Fruit fly (Drosophila melanogaster) whole organism, adult: ENCODE data around the gene Ptp69D.

Experiments used
- CG11617 ChIP-seq: fragments of 200-800 bp; sonication (Bioruptor generic); optimal IDR thresholded peaks from 2 replicates; lab custom pipeline; 2017; ENCODE audit warnings: mild to moderate bottlenecking, missing biosample characterization, missing genetic modification reagents, missing genetic modification characterization
- CG12768 ChIP-seq: fragments of 200-800 bp; sonication (Bioruptor generic); optimal IDR thresholded peaks from 2 replicates; lab custom pipeline; 2017; ENCODE audit warnings: missing biosample characterization, missing genetic modification characterization, mild to moderate bottlenecking, moderate library complexity, missing genetic modification reagents
- CG14711 ChIP-seq: fragments of 200-800 bp; sonication (Bioruptor generic); optimal IDR thresholded peaks from 2 replicates; lab custom pipeline; 2018; ENCODE audit warnings: missing biosample characterization, mild to moderate bottlenecking, missing genetic modification characterization, moderate library complexity
- CG1620 ChIP-seq: fragments of 200-800 bp; sonication (Bioruptor generic); optimal IDR thresholded peaks from 2 replicates; lab custom pipeline; 2016; ENCODE audit warnings: missing biosample characterization, missing genetic modification characterization
- CG33017 ChIP-seq: fragments of 200-800 bp; sonication (Bioruptor generic); optimal IDR thresholded peaks from 2 replicates; lab custom pipeline; 2018; ENCODE audit warnings: missing biosample characterization, mild to moderate bottlenecking, missing genetic modification characterization, moderate library complexity
- CG5204 ChIP-seq: fragments of 200-800 bp; sonication (Bioruptor generic); optimal IDR thresholded peaks from 2 replicates; lab custom pipeline; 2016; ENCODE audit warnings: missing biosample characterization, missing genetic modification characterization
- CG7045 ChIP-seq: fragments of 200-800 bp; sonication (Bioruptor generic); optimal IDR thresholded peaks from 2 replicates; lab custom pipeline; 2017; ENCODE audit warnings: missing biosample characterization, mild to moderate bottlenecking, missing genetic modification characterization
- CG7101 ChIP-seq: fragments of 200-800 bp; sonication (Bioruptor generic); optimal IDR thresholded peaks from 2 replicates; lab custom pipeline; 2018; ENCODE audit warnings: missing biosample characterization, mild to moderate bottlenecking, missing genetic modification characterization, moderate library complexity
- Clk ChIP-seq: fragments of 200-800 bp; sonication (Bioruptor generic); optimal IDR thresholded peaks from 2 replicates; lab custom pipeline; 2017; ENCODE audit warnings: missing biosample characterization, missing genetic modification characterization
- Crg-1 ChIP-seq: fragments of 200-800 bp; sonication (Bioruptor generic); optimal IDR thresholded peaks from 2 replicates; lab custom pipeline; 2016; ENCODE audit warnings: missing biosample characterization, missing genetic modification characterization
- Hr96 ChIP-seq: fragments of 200-800 bp; sonication (Bioruptor generic); optimal IDR thresholded peaks from 2 replicates; lab custom pipeline; 2016; ENCODE audit warnings: missing biosample characterization, missing genetic modification characterization
- Mnt ChIP-seq: fragments of 200-800 bp; sonication (Bioruptor generic); optimal IDR thresholded peaks from 2 replicates; lab custom pipeline; 2016; ENCODE audit warnings: missing biosample characterization, mild to moderate bottlenecking, missing genetic modification characterization
- bab1 ChIP-seq: fragments of 200-800 bp; sonication (Bioruptor generic); optimal IDR thresholded peaks from 3 replicates; lab custom pipeline; 2019; ENCODE audit warnings: missing biosample characterization, mild to moderate bottlenecking, missing genetic modification characterization, moderate library complexity
- cic ChIP-seq: fragments of 200-800 bp; sonication (Bioruptor generic); optimal IDR thresholded peaks from 2 replicates; lab custom pipeline; 2017; ENCODE audit warnings: missing biosample characterization, mild to moderate bottlenecking, missing genetic modification characterization, moderate library complexity
- cnc ChIP-seq, 2 experiments: fragments of >200 bp; optimal IDR thresholded peaks; 2 replicates each; lab custom pipeline; 2017
- kay ChIP-seq: fragments of 200-800 bp; sonication (Bioruptor generic); peaks from one replicate; lab custom pipeline; 2016; ENCODE audit warnings: missing biosample characterization, missing genetic modification characterization, borderline replicate concordance
- ovo ChIP-seq: fragments of 200-800 bp; sonication (Bioruptor generic); optimal IDR thresholded peaks from 2 replicates; lab custom pipeline; 2016; ENCODE audit warnings: missing biosample characterization, missing genetic modification characterization
- pad ChIP-seq: fragments of 200-800 bp; sonication (Bioruptor generic); optimal IDR thresholded peaks from 3 replicates; lab custom pipeline; 2017; ENCODE audit warnings: missing biosample characterization, missing genetic modification characterization, mild to moderate bottlenecking, moderate library complexity, missing genetic modification reagents
- tj ChIP-seq: fragments of 200-800 bp; sonication (Bioruptor generic); optimal IDR thresholded peaks from 3 replicates; lab custom pipeline; 2017; ENCODE audit warnings: missing biosample characterization, mild to moderate bottlenecking, missing genetic modification characterization, moderate library complexity
- toe ChIP-seq: fragments of 200-800 bp; sonication (Bioruptor generic); optimal IDR thresholded peaks from 2 replicates; lab custom pipeline; 2016; ENCODE audit warnings: missing biosample characterization, missing genetic modification characterization

The Ptp69D gene

DNA sequence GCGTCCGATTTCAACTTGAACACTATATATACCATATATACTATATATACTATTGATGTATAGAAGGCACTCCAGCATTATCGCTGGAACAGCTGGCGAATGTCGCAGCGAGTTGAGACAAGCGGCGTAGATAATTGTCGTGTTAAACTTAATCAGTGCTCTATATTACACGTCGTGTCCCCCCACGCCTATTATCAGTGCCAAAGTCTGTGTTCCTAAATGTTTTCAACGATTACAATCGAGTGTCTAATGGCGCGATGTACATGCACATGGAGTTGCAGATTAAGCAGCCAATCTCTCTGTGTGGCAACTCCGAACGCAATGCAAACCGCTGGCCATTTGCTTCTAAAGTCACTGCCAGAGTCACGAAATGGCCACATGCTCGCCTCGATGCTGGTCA is 30.4 kb upstream of the Ptp69D start:
- TF ChIP-seq CG5204 (GFP tag; lab: Kevin White, UChicago) = no peak
- TF ChIP-seq ovo (GFP tag; lab: Kevin White, UChicago) = no peak
- no peak for TF ChIP-seq Hr96
- no peak for TF ChIP-seq CG14711 (tag; lab: Kevin White, UChicago)
- no peak for TF ChIP-seq CG11617 (GFP tag; lab: Kevin White, UChicago)

DNA sequence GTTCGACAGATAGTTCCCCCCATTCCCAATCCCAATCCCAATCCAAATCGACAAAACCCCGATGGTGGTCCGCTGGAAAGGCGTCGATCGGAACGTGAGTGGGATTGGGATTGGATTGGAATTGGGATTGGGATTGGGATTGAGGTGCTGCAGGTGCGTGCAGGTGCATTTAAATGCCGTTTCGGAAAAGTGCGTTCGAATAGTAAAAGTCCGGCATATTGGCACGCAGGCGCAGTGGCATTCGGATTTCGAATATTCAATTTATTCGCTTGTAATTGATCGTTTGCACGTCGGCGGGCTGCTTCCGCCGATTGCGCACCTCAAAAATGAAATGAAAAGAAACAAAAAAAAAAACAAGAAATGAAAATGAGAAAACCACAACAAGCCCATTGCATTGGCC is 29.4 kb upstream of the Ptp69D start:
- TF ChIP-seq CG14711 (tag; lab: Kevin White, UChicago) = no peak
- no peak for TF ChIP-seq CG7101 (tag; lab: Kevin White, UChicago)

DNA sequence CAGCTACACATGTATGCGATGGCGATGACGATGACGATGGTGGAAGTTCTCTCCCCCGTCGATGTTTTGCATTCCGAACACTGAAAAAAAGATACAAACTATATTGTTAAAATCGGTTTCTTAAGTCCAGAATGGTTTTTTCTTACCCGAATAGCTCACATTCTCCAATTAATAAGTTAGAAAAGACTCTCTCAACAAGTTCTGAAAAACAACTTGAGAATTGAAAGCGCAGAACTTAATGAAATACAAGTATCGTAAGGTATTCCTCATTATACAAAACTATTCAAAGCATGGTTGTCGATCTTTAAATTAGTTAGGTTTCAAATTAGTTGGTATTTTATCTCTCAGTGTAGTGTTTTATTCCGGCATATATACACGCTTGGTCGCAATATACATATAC is 28.3 kb upstream of the Ptp69D start:
- no peak for TF ChIP-seq CG5204 (GFP tag; lab: Kevin White, UChicago)
- no peak for TF ChIP-seq Clk

DNA sequence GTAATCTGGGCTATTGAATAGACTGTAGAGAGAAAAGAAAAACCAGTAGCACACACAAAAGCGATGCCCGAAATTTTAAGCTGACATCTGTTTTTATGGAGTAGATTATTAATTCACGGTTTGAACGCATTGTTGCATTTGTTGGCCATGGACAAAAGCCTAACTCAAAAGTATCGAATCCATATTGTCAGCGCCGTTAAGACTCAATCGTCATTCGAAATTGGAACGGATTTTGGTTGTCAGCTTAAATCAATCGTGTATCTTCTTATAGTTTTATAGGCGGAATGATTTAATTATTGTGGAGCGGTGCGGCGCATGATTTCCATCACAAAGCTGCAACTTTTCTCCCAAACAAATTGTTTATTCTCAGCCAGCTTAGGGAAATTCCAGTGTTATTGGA is 23.3 kb upstream of the Ptp69D start:
- TF ChIP-seq Clk (no peak), bab1 (GFP tag; lab: Kevin White, UChicago) (no peak), Mnt (GFP tag; lab: Kevin White, UChicago) (no peak), CG7045 (no peak), CG7101 (tag; lab: Kevin White, UChicago) (no peak), pad (GFP tag; lab: Kevin White, UChicago) (no peak), toe (GFP tag; lab: Kevin White, UChicago) (no peak), kay (no peak), CG14711 (tag; lab: Kevin White, UChicago) (no peak), tj (GFP tag; lab: Kevin White, UChicago) (no peak), CG5204 (GFP tag; lab: Kevin White, UChicago) (no peak), CG33017 (no peak), Crg-1 (GFP tag; lab: Kevin White, UChicago) (no peak), CG11617 (GFP tag; lab: Kevin White, UChicago) (no peak), Hr96 (no peak), CG1620 (GFP tag; lab: Kevin White, UChicago) (no peak), cic (GFP tag; lab: Kevin White, UChicago) (no peak), cnc (optimal IDR thresholded peaks at IDR 0.05; lab: Kevin White, UChicago) (no peak), ovo (GFP tag; lab: Kevin White, UChicago) (no peak), CG12768 (GFP tag; lab: Kevin White, UChicago) (no peak)

DNA sequence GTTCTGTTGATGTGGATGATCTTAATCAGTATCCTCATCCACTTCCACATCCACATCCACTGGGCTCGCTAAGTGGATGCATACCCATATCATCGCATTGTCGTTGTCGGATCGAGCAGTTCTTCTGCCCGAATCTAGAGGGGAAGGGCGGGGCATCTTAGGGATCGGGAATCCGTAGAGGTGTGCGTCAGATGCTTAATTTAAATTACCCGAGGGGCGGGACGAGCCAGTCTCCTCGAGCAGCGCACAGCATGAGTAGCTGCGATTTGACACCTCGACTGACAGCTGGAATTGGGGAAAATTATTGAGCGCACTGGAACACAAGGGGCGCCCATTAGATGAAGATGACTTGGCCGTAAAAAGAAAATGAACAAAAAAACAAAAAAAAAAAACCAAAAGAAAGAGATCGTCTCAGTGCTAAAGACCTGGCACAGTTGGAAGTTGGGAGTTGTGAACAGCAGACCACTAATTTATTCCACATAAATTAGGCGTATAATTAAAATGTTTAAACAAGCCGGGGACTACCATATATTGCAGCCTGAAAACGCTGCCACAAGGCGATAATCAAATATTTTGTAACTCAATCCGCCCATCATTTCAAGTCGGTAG is 20.1 kb upstream of the Ptp69D start:
- TF ChIP-seq ovo (GFP tag; lab: Kevin White, UChicago) (no peak), CG7045 (no peak), toe (GFP tag; lab: Kevin White, UChicago) (no peak), CG33017 (no peak)

DNA sequence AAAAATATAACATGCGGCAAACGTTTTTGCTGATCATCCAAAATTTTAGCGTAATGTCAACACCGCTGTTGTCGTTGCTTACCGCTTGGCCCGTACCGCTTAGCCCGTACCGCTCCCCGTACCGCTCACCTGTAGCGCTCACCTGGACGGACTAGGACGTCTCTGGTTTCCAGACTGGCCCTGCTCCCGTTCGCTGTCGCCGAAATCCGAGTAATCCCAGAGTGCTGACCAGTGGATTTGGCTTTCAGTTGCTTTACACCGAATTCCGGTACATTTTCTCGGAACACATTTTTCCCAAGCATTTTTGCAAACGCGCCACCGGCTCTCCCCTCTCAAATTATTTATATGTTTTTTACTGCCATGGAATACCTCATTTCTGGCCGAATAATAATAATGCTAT is 18.1 kb upstream of the Ptp69D start:
- TF ChIP-seq cnc (optimal IDR thresholded peaks at IDR 0.05; lab: Kevin White, UChicago) (no peak), CG7101 (tag; lab: Kevin White, UChicago) (no peak), tj (GFP tag; lab: Kevin White, UChicago) (peak; percentile 97), CG12768 (GFP tag; lab: Kevin White, UChicago) (no peak), CG1620 (GFP tag; lab: Kevin White, UChicago) (no peak), CG14711 (tag; lab: Kevin White, UChicago) (no peak)

DNA sequence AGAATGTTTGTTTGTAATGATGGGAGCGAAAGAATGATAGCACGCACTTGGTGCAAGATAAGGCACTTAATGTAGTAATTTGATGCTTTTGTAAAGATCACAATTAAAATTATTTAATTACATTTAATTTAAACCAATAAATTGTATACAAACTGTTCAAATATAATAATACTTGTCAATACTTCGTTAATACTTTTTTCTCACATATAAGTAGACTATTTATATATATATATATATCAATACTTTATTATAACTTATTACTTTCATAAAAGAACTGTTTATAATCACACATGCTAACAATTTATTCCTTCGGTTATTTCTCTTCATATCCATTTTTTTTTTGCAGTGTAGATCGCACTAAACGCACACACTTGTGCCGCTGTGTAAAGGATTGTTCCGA is 17.1 kb upstream of the Ptp69D start:
- TF ChIP-seq Mnt (GFP tag; lab: Kevin White, UChicago) (no peak), cic (GFP tag; lab: Kevin White, UChicago) (no peak), Crg-1 (GFP tag; lab: Kevin White, UChicago) (no peak), ovo (GFP tag; lab: Kevin White, UChicago) (no peak), Hr96 (no peak), kay (no peak), toe (GFP tag; lab: Kevin White, UChicago) (no peak), CG1620 (GFP tag; lab: Kevin White, UChicago) (no peak)

DNA sequence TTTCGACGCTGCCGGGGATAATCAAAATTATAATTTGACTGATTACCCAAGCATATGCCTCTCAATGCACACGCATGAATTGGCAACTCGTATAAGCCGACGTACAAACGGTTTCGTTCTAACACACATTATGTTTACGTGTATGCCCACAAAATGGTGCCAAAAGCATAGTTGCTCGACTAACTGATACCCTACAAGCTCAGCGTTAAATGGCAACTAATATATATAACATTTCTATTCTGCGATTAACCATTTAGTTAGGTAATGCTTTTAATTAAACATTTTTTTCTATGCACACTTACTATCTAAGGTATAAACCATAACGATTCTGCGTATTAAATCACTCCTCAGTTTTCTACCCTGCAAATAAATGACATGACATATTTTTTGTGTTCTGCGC is 14.0 kb upstream of the Ptp69D start:
- no peak for TF ChIP-seq CG7045
- no peak for TF ChIP-seq ovo (GFP tag; lab: Kevin White, UChicago)
- TF ChIP-seq cic (GFP tag; lab: Kevin White, UChicago) = no peak
- no peak for TF ChIP-seq Hr96
- no peak for TF ChIP-seq Crg-1 (GFP tag; lab: Kevin White, UChicago)
- TF ChIP-seq Mnt (GFP tag; lab: Kevin White, UChicago) = no peak
- no peak for TF ChIP-seq pad (GFP tag; lab: Kevin White, UChicago)
- no peak for TF ChIP-seq toe (GFP tag; lab: Kevin White, UChicago)
- TF ChIP-seq CG11617 (GFP tag; lab: Kevin White, UChicago) = no peak
- TF ChIP-seq CG12768 (GFP tag; lab: Kevin White, UChicago) = no peak
- TF ChIP-seq CG14711 (tag; lab: Kevin White, UChicago) = no peak
- TF ChIP-seq kay = no peak
- TF ChIP-seq CG7101 (tag; lab: Kevin White, UChicago) = no peak
- no peak for TF ChIP-seq CG1620 (GFP tag; lab: Kevin White, UChicago)
- TF ChIP-seq bab1 (GFP tag; lab: Kevin White, UChicago) = no peak
- no peak for TF ChIP-seq Clk
